Fruit fly (Drosophila melanogaster) S2 (cell line): ENCODE results near the gene MED14.
A peak's percentile ranks its signal among the peaks of the same experiment; 100 is the strongest.

Experiments
- CG8478 ChIP-seq: fragments of >200 bp; optimal IDR thresholded peaks from 2 replicates; lab custom pipeline; 2018
- CTCF ChIP-seq, 2 experiments: fragments of >200 bp; optimal IDR thresholded peaks; 2 replicates each; lab custom pipeline; 2018

DNA sequence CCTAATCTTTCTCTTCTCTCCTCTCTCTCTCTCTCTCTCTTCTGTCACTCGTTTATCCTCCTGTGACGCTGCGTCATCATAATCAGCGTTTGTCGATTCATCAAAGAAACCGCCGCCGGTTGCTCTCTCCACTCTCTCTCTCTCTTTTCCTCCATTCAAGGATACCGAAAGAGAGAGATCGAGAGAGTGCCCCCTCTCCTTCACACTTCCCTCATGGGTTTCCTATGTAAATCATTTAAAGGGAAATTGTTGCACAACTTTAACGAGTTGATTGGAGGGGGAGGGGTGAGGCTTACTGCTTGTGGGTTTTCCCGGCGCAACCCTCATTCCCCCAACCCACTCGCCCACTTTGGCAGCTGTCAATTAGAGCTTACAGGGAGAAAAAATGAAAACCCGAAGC, 48.8 kb upstream of the MED14 start:
- TF ChIP-seq CG8478 (lab: Kevin White, UChicago) (peak; percentile 28), CTCF (optimal IDR thresholded peaks at IDR 0.05; lab: Kevin White, UChicago) (no peak)
